Fruit fly (Drosophila melanogaster) whole organism, embryonic: ENCODE results near the gene CG15322.
"Not testable (repeated sequence)": the region's sequence is repeated elsewhere in the genome, so short reads cannot be mapped to it uniquely, and the experiment has no call there.

Source experiments
- Atf3 ChIP-seq: fragments of 200-800 bp; sonication (Bioruptor generic); optimal IDR thresholded peaks from 3 replicates; lab custom pipeline; 2016; ENCODE audit warnings: missing biosample characterization, missing genetic modification characterization
- CG11247 ChIP-seq: fragments of 200-800 bp; sonication (Bioruptor generic); IDR thresholded peaks from 2 replicates; pipeline ENCODE4 v1.3.6; 2022; ENCODE audit warnings: missing biosample characterization, missing genetic modification characterization
- CG12155 ChIP-seq: fragments of 200-800 bp; sonication (Bioruptor generic); optimal IDR thresholded peaks from 3 replicates; lab custom pipeline; 2016; ENCODE audit warnings: missing biosample characterization, missing genetic modification characterization
- CG17186 ChIP-seq: fragments of 200-800 bp; sonication (Bioruptor generic); optimal IDR thresholded peaks from 3 replicates; lab custom pipeline; 2017; ENCODE audit warnings: missing biosample characterization, missing genetic modification reagents, missing genetic modification characterization
- CG8359 ChIP-seq: fragments of 200-800 bp; sonication (Bioruptor generic); optimal IDR thresholded peaks from 2 replicates; lab custom pipeline; 2017; ENCODE audit warnings: missing biosample characterization, mild to moderate bottlenecking, missing genetic modification characterization, borderline replicate concordance
- CG9609 ChIP-seq: fragments of 200-800 bp; sonication (Bioruptor generic); optimal IDR thresholded peaks from 3 replicates; lab custom pipeline; 2016; ENCODE audit warnings: missing biosample characterization, missing genetic modification characterization
- CG9797 ChIP-seq: fragments of 200-800 bp; sonication (Bioruptor generic); optimal IDR thresholded peaks from 3 replicates; lab custom pipeline; 2018; ENCODE audit warnings: missing biosample characterization, mild to moderate bottlenecking, missing genetic modification characterization
- CTCF ChIP-seq: fragments of 200-800 bp; sonication (Bioruptor generic); optimal IDR thresholded peaks from 2 replicates; lab custom pipeline; 2017; ENCODE audit warnings: missing biosample characterization, mild to moderate bottlenecking, missing genetic modification characterization, moderate library complexity
- CrebB ChIP-seq: fragments of 200-800 bp; sonication (Bioruptor generic); optimal IDR thresholded peaks from 3 replicates; lab custom pipeline; 2018; ENCODE audit warnings: missing biosample characterization, mild to moderate bottlenecking, missing genetic modification characterization
- Dad ChIP-seq: fragments of 200-800 bp; sonication (Bioruptor generic); optimal IDR thresholded peaks from 3 replicates; lab custom pipeline; 2016; ENCODE audit warnings: missing biosample characterization, missing genetic modification characterization
- Dip2 ChIP-seq: fragments of 200-800 bp; sonication (Bioruptor generic); IDR thresholded peaks from 2 replicates; pipeline ENCODE4 v1.3.6; 2022; ENCODE audit warnings: missing biosample characterization, missing genetic modification characterization
- Drgx ChIP-seq: fragments of 200-800 bp; sonication (Bioruptor generic); IDR thresholded peaks from 2 replicates; pipeline ENCODE4 v1.3.6; 2022; ENCODE audit warnings: missing biosample characterization, missing genetic modification characterization
- HLH4C ChIP-seq: fragments of 200-800 bp; sonication (Bioruptor generic); IDR thresholded peaks from 3 replicates; pipeline ENCODE4 v1.3.6; 2022; ENCODE audit warnings: missing biosample characterization, missing genetic modification characterization; ENCODE audit not compliant: partially characterized antibody
- Hand ChIP-seq: fragments of 200-800 bp; sonication (Bioruptor generic); optimal IDR thresholded peaks from 2 replicates; lab custom pipeline; 2017; ENCODE audit warnings: mild to moderate bottlenecking, missing biosample characterization, missing genetic modification reagents, missing genetic modification characterization
- Nf-YC ChIP-seq: fragments of 200-800 bp; optimal IDR thresholded peaks from 3 replicates; lab custom pipeline; 2019; ENCODE audit warnings: missing biosample characterization, mild to moderate bottlenecking, missing genetic modification characterization, moderate library complexity
- Scr ChIP-seq: fragments of 200-800 bp; sonication (Bioruptor generic); IDR thresholded peaks from 2 replicates; pipeline ENCODE4 v1.3.6; 2022; ENCODE audit warnings: missing biosample characterization, missing genetic modification characterization; ENCODE audit not compliant: partially characterized antibody
- Trl ChIP-seq, 3 experiments: fragments of >200 bp in 2 of 3; fragments of 200-800 bp in 1 of 3; sonication (Bioruptor generic) in 1 of 3; optimal IDR thresholded peaks; 2 replicates in 1 of 3; 3 replicates in 2 of 3; lab custom pipeline; 2016 to 2017; ENCODE audit warnings: missing biosample characterization in 1 of 3, missing genetic modification characterization in 1 of 3
- al ChIP-seq: fragments of 200-800 bp; sonication (Bioruptor generic); IDR thresholded peaks from 2 replicates; pipeline ENCODE4 v1.3.6; 2022; ENCODE audit warnings: missing biosample characterization, missing genetic modification characterization
- ash1 ChIP-seq: fragments of 200-800 bp; sonication (Bioruptor generic); optimal IDR thresholded peaks from 2 replicates; lab custom pipeline; 2018; ENCODE audit warnings: missing biosample characterization, mild to moderate bottlenecking, missing genetic modification characterization
- br ChIP-seq: fragments of >200 bp; optimal IDR thresholded peaks from 2 replicates; lab custom pipeline; 2017
- dmrt99B ChIP-seq: fragments of 200-800 bp; sonication (Bioruptor generic); optimal IDR thresholded peaks from 2 replicates; lab custom pipeline; 2018; ENCODE audit warnings: missing biosample characterization, mild to moderate bottlenecking, missing genetic modification characterization, moderate library complexity
- gcm2 ChIP-seq: fragments of 200-800 bp; sonication (Bioruptor generic); optimal IDR thresholded peaks from 2 replicates; lab custom pipeline; 2016; ENCODE audit warnings: missing biosample characterization, missing genetic modification characterization
- luna ChIP-seq: fragments of 200-800 bp; sonication (Bioruptor generic); optimal IDR thresholded peaks from 2 replicates; lab custom pipeline; 2016; ENCODE audit warnings: missing biosample characterization, missing genetic modification characterization
- prd ChIP-seq, 3 experiments: fragments of >200 bp in 2 of 3; fragments of 200-800 bp in 1 of 3; sonication (Bioruptor generic) in 1 of 3; optimal IDR thresholded peaks in 2 of 3; IDR thresholded peaks in 1 of 3; 2 replicates in 2 of 3; 3 replicates in 1 of 3; pipeline versions ENCODE4 v1.3.6 to Lab custom; 2017 to 2022; ENCODE audit warnings: missing biosample characterization in 1 of 3, missing genetic modification characterization in 1 of 3
- sisA ChIP-seq: fragments of 200-800 bp; sonication (Bioruptor generic); IDR thresholded peaks from 2 replicates; pipeline ENCODE4 v1.3.6; 2022; ENCODE audit warnings: missing biosample characterization, missing genetic modification characterization
- stwl ChIP-seq: fragments of 200-800 bp; sonication (Bioruptor generic); optimal IDR thresholded peaks from 3 replicates; lab custom pipeline; 2018; ENCODE audit warnings: missing biosample characterization, mild to moderate bottlenecking, missing genetic modification characterization, moderate library complexity
- tap ChIP-seq: fragments of 200-800 bp; optimal IDR thresholded peaks from 3 replicates; lab custom pipeline; 2019; ENCODE audit warnings: missing biosample characterization, mild to moderate bottlenecking, missing genetic modification characterization, moderate library complexity
- tio ChIP-seq: fragments of 200-800 bp; sonication (Bioruptor generic); optimal IDR thresholded peaks from 2 replicates; lab custom pipeline; 2017; ENCODE audit warnings: missing biosample characterization, missing genetic modification characterization, inconsistent platforms
- trem ChIP-seq: fragments of 200-800 bp; optimal IDR thresholded peaks from 3 replicates; lab custom pipeline; 2019; ENCODE audit warnings: missing biosample characterization, mild to moderate bottlenecking, missing genetic modification characterization, moderate library complexity

Gene CG15322

DNA sequence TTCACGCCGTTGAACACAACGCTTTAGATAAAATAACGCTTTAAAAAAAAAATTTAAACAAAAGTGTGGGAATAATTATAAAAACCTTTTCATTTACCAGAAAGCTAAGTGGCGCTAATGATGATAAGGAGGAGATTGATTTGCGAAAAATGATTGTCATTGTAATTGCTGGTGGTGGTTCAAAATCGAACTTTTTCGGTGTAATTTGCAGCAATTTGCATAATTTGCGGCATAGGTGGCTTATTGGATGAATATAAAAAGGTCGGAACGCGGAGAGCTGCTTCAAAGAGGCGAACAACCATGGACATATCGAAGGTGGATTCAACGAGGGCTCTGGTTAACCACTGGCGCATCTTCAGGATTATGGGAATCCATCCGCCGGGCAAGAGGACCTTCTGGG, 39.3 kb upstream of the CG15322 start, which contains the start of gene Or19b:
Gene Or19b (plus strand): TSS at position 301 of the 400 bp plus-strand sequence.
- TF ChIP-seq CG9797; Atf3 (GFP tag; lab: Kevin White, UChicago); CG9609 (GFP tag; lab: Kevin White, UChicago): not testable (repeated sequence)

DNA sequence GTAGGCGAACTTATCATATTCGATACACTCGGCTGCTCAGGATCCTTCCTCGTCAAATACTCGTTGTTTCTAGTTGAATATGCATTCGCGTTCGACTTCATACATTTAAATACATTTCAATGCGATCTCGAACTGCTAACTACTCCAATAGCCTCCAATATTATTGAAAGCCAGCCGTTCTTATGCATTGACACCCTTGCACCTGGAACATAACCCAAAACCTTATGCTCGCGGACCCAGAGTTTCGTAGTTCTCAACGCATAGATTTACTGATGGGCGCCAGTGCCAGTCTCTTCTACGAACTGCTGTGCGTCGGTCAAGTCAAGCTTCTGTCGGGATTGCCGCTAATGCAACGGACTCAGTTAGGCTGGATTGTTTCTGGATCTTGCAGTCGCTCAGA, 37.0 kb upstream of the CG15322 start, which contains the start of gene CG42581:
Gene CG42581 (minus strand): TSS at position 101 of the 400 bp plus-strand sequence.
- not testable (repeated sequence) for TF ChIP-seq Trl (optimal IDR thresholded peaks at IDR 0.05; lab: Kevin White, UChicago); Trl (GFP tag; optimal IDR thresholded peaks at IDR 0.05; lab: Kevin White, UChicago); Scr (GFP tag; lab: Robert Waterston, UW); CrebB (tag; lab: Kevin White, UChicago)

DNA sequence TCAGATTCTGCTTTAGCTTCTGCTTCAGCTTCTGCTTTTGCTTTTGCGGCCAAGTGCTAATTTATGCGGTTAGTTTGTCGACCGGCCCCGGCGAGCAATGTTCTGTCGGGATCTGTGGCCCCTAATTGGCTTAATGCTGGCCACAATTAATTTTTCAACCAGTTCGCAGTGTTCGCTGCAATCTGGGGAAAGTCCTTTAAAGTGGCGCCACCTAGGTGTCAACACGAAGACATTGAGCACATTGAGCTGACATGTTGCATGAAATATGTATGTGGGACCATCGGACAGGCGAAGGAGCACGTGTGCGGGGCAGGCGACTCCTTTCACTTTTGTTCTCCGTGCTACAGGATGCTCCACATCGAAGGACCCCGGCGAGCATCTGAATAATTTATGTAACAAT, 28.4 kb upstream of the CG15322 start:
- TF ChIP-seq Dip2 (GFP tag; lab: Robert Waterston, UW) (peak; percentile 53), CTCF (GFP tag; lab: Kevin White, UChicago) (peak; percentile 72), sisA (GFP tag; lab: Robert Waterston, UW) (no peak)
- TF ChIP-seq, all 482 proteins: peak for 2

DNA sequence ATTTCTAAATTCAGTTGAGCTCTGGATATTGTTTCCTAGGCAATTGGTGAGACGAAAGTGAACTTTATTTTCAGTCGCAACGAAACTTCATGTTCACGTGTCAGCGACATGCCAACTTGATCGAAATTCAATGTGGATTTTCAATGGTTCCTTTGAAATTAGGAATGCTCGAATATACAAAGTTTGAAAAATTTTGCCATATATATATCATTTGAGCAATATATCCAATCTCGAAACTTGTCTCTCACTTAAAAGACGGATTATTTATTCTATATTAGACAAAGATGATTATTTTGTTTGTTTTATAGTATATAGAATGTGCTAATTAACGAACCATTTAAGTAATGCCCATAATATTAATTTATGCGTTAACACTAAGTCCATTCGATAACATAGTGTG, 22.9 kb upstream of the CG15322 start, which contains the start of gene karr:
Gene karr (minus strand): TSS at position 101 of the 400 bp plus-strand sequence.
- TF ChIP-seq stwl (tag; lab: Kevin White, UChicago): peak; percentile 16
- TF ChIP-seq gcm2: no peak
- TF ChIP-seq trem (tag; lab: Kevin White, UChicago): peak; percentile 8
- TF ChIP-seq, all 482 proteins: peak for 2

dm6 chrX:20122153-20122552, 11.2 kb upstream of the CG15322 start, which contains the start of gene CG34331:
TSS of gene CG34331 (plus strand) at chrX:20122453.
- 0 out of 3 replicates have a peak, but pooled peaks have one; percentile 4 for TF ChIP-seq HLH4C
- no peak for TF ChIP-seq CG17186 (GFP tag; lab: Kevin White, UChicago)

DNA sequence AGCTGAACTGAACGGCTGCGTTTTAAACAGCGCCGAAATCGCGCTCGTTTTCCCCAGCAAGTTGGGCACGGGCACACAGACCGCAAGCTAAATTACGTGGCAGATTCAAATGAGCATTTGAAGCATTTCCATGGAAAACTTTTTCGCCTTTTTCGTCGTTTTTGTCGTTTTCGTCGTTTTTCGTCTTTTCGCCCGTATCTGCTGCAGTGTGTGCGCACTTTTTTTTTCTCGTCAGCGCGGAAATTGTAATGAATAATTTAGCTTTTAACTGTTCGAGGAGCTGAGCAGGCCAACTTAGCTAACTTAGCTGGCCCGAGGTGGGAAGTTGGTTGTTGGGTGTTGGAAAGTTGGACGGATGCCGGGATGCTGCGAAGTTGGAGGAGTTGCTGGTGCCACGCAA, 3.8 kb upstream of the CG15322 start:
- TF ChIP-seq ash1 (GFP tag; lab: Kevin White, UChicago) (no peak), CG8359 (GFP tag; lab: Kevin White, UChicago) (peak; percentile 78)

dm6 chrX:20130486-20130885, 2.9 kb upstream of the CG15322 start:
- TF ChIP-seq prd (optimal IDR thresholded peaks at IDR 0.05; lab: Kevin White, UChicago) (no peak), prd (GFP tag; IDR thresholded peaks at IDR 0.05; lab: Robert Waterston, UW) (0 out of 3 replicates have a peak, but pooled peaks have one; percentile 36), Drgx (GFP tag; lab: Robert Waterston, UW) (peak; percentile 58), CG12155 (no peak), br (lab: Kevin White, UChicago) (no peak), Nf-YC (tag; lab: Kevin White, UChicago) (no peak)

dm6 chrX:20139493-20139892, 6.1 kb downstream of the CG15322 start, which contains the start of gene CG42583:
TSS of gene CG42583 (plus strand) at chrX:20139793.
- TF ChIP-seq dmrt99B (tag; lab: Kevin White, UChicago) (no peak), tio (GFP tag; lab: Kevin White, UChicago) (no peak), CG11247 (GFP tag; lab: Robert Waterston, UW) (no peak), Dad (GFP tag; lab: Kevin White, UChicago) (no peak), Hand (no peak), al (GFP tag; lab: Robert Waterston, UW) (no peak), luna (GFP tag; lab: Kevin White, UChicago) (no peak), tap (tag; lab: Kevin White, UChicago) (no peak)
